Fruit fly (Drosophila melanogaster) whole organism, embryonic: Measurements from ENCODE around the gene RunxB.

Experiments used
- ATbp ChIP-seq: fragments of 200-800 bp; sonication (Bioruptor generic); optimal IDR thresholded peaks from 2 replicates; lab custom pipeline; 2017; ENCODE audit warnings: missing biosample characterization, mild to moderate bottlenecking, missing genetic modification characterization, missing genetic modification reagents
- Abd-B ChIP-seq: fragments of 200-800 bp; sonication (Bioruptor generic); optimal IDR thresholded peaks from 2 replicates; lab custom pipeline; 2018; ENCODE audit warnings: missing biosample characterization, mild to moderate bottlenecking, missing genetic modification characterization, moderate library complexity
- Antp ChIP-seq: fragments of 200-800 bp; sonication (Bioruptor generic); optimal IDR thresholded peaks from 3 replicates; lab custom pipeline; 2016; ENCODE audit warnings: missing biosample characterization, missing genetic modification characterization
- CG10959 ChIP-seq: fragments of 200-800 bp; sonication (Bioruptor generic); IDR thresholded peaks from 2 replicates; pipeline ENCODE4 v1.3.6; 2022; ENCODE audit warnings: missing biosample characterization, missing genetic modification characterization
- CG11456 ChIP-seq: fragments of 200-800 bp; sonication (Bioruptor generic); IDR thresholded peaks from 3 replicates; pipeline ENCODE4 v1.3.6; 2022; ENCODE audit warnings: missing biosample characterization, missing genetic modification characterization
- CG13296 ChIP-seq: fragments of 200-800 bp; sonication (Bioruptor generic); optimal IDR thresholded peaks from 3 replicates; lab custom pipeline; 2018; ENCODE audit warnings: missing biosample characterization, mild to moderate bottlenecking, missing genetic modification characterization
- CG13894 ChIP-seq: fragments of 200-800 bp; sonication (Bioruptor generic); optimal IDR thresholded peaks from 3 replicates; lab custom pipeline; 2018; ENCODE audit warnings: missing biosample characterization, mild to moderate bottlenecking, missing genetic modification characterization, moderate library complexity
- CG17328 ChIP-seq: fragments of 200-800 bp; sonication (Bioruptor generic); IDR thresholded peaks from 2 replicates; pipeline ENCODE4 v1.3.6; 2022; ENCODE audit warnings: missing biosample characterization, missing genetic modification characterization
- CG17361 ChIP-seq: fragments of 200-800 bp; sonication (Bioruptor generic); IDR thresholded peaks from 3 replicates; pipeline ENCODE4 v1.3.6; 2022; ENCODE audit warnings: missing biosample characterization, missing genetic modification characterization
- CG2678 ChIP-seq: fragments of 200-800 bp; sonication (Bioruptor generic); optimal IDR thresholded peaks from 3 replicates; lab custom pipeline; 2019; ENCODE audit warnings: missing biosample characterization, mild to moderate bottlenecking, missing genetic modification characterization, moderate library complexity
- CG31388 ChIP-seq: fragments of 200-800 bp; sonication (Bioruptor generic); optimal IDR thresholded peaks from 2 replicates; lab custom pipeline; 2016; ENCODE audit warnings: missing biosample characterization, missing genetic modification characterization
- CG6175 ChIP-seq: fragments of 200-800 bp; sonication (Bioruptor generic); IDR thresholded peaks from 3 replicates; pipeline ENCODE4 v1.3.6; 2022; ENCODE audit warnings: missing biosample characterization, missing genetic modification characterization
- CG7745 ChIP-seq: fragments of 200-800 bp; sonication (Bioruptor generic); optimal IDR thresholded peaks from 2 replicates; lab custom pipeline; 2018; ENCODE audit warnings: missing biosample characterization, mild to moderate bottlenecking, missing genetic modification characterization, moderate library complexity
- CG8290 ChIP-seq, 3 experiments: fragments of 200-800 bp; sonication (Bioruptor generic); optimal IDR thresholded peaks; 2 replicates each; lab custom pipeline; 2016 to 2019; ENCODE audit warnings: missing biosample characterization in 3 of 3, missing genetic modification characterization in 3 of 3, mild to moderate bottlenecking in 2 of 3, moderate library complexity in 1 of 3
- CkIIα-i1 ChIP-seq: fragments of 200-800 bp; sonication (Bioruptor generic); IDR thresholded peaks from 2 replicates; pipeline ENCODE4 v1.3.6; 2022; ENCODE audit warnings: missing biosample characterization, missing genetic modification characterization
- CrebB ChIP-seq: fragments of 200-800 bp; sonication (Bioruptor generic); optimal IDR thresholded peaks from 3 replicates; lab custom pipeline; 2018; ENCODE audit warnings: missing biosample characterization, mild to moderate bottlenecking, missing genetic modification characterization
- D19B ChIP-seq: fragments of 200-800 bp; sonication (Bioruptor generic); optimal IDR thresholded peaks from 2 replicates; lab custom pipeline; 2017; ENCODE audit warnings: missing biosample characterization, mild to moderate bottlenecking, missing genetic modification characterization
- Hr51 ChIP-seq, 2 experiments: fragments of 200-800 bp; sonication (Bioruptor generic); optimal IDR thresholded peaks; 2 replicates in 1 of 2; 3 replicates in 1 of 2; lab custom pipeline; 2016 to 2018; ENCODE audit warnings: missing biosample characterization in 2 of 2, missing genetic modification characterization in 2 of 2, mild to moderate bottlenecking in 1 of 2, moderate library complexity in 1 of 2
- Mrtf ChIP-seq: fragments of 200-800 bp; sonication (Bioruptor generic); IDR thresholded peaks from 3 replicates; pipeline ENCODE4 v1.3.6; 2022; ENCODE audit warnings: missing biosample characterization, missing genetic modification characterization
- Pdp1 ChIP-seq, 2 experiments: fragments of 200-800 bp; sonication (Bioruptor generic); optimal IDR thresholded peaks; 3 replicates each; lab custom pipeline; 2016; ENCODE audit warnings: missing biosample characterization in 2 of 2, missing genetic modification characterization in 2 of 2, mild to moderate bottlenecking in 1 of 2, moderate library complexity in 1 of 2
- Poxn ChIP-seq: fragments of 200-800 bp; sonication (Bioruptor generic); IDR thresholded peaks from 2 replicates; pipeline ENCODE4 v1.3.6; 2022; ENCODE audit warnings: missing biosample characterization, missing genetic modification characterization
- Ravus ChIP-seq: fragments of 200-800 bp; sonication (Bioruptor generic); IDR thresholded peaks from 2 replicates; pipeline ENCODE4 v1.3.6; 2022; ENCODE audit warnings: missing biosample characterization, missing genetic modification characterization
- Ssrp ChIP-seq: fragments of 200-800 bp; sonication (Bioruptor generic); optimal IDR thresholded peaks from 2 replicates; lab custom pipeline; 2018; ENCODE audit warnings: missing biosample characterization, mild to moderate bottlenecking, missing genetic modification characterization, moderate library complexity
- Trl ChIP-seq, 3 experiments: fragments of >200 bp in 2 of 3; fragments of 200-800 bp in 1 of 3; sonication (Bioruptor generic) in 1 of 3; optimal IDR thresholded peaks; 2 replicates in 1 of 3; 3 replicates in 2 of 3; lab custom pipeline; 2016 to 2017; ENCODE audit warnings: missing biosample characterization in 1 of 3, missing genetic modification characterization in 1 of 3
- amos ChIP-seq: fragments of 200-800 bp; sonication (Bioruptor generic); IDR thresholded peaks from 2 replicates; pipeline ENCODE4 v1.3.6; 2022; ENCODE audit warnings: missing biosample characterization, missing genetic modification characterization; ENCODE audit not compliant: partially characterized antibody
- aop ChIP-seq: fragments of 200-800 bp; sonication (Bioruptor generic); IDR thresholded peaks from 2 replicates; pipeline ENCODE4 v1.3.6; 2022; ENCODE audit warnings: missing biosample characterization, missing genetic modification characterization
- bigmax ChIP-seq: fragments of 200-800 bp; sonication (Bioruptor generic); optimal IDR thresholded peaks from 2 replicates; lab custom pipeline; 2018; ENCODE audit warnings: missing biosample characterization, mild to moderate bottlenecking, missing genetic modification characterization
- bsh ChIP-seq, 2 experiments: fragments of 200-800 bp; sonication (Bioruptor generic); optimal IDR thresholded peaks; 2 replicates each; lab custom pipeline; 2017 to 2018; ENCODE audit warnings: mild to moderate bottlenecking in 2 of 2, missing biosample characterization in 2 of 2, missing genetic modification characterization in 2 of 2, moderate library complexity in 1 of 2
- chinmo ChIP-seq: fragments of 200-800 bp; sonication (Bioruptor generic); IDR thresholded peaks from 4 replicates; pipeline ENCODE4 v1.3.6; 2022; ENCODE audit warnings: missing biosample characterization, missing genetic modification characterization; ENCODE audit not compliant: partially characterized antibody
- danr ChIP-seq: fragments of 200-800 bp; sonication (Bioruptor generic); IDR thresholded peaks from 2 replicates; pipeline ENCODE4 v1.3.6; 2022; ENCODE audit warnings: missing biosample characterization, missing genetic modification characterization
- dmrt11E ChIP-seq: fragments of 200-800 bp; sonication (Bioruptor generic); optimal IDR thresholded peaks from 3 replicates; lab custom pipeline; 2018; ENCODE audit warnings: missing biosample characterization, mild to moderate bottlenecking, missing genetic modification characterization, moderate library complexity
- gfzf ChIP-seq: fragments of 200-800 bp; sonication (Bioruptor generic); optimal IDR thresholded peaks from 2 replicates; lab custom pipeline; 2016; ENCODE audit warnings: missing biosample characterization, mild to moderate bottlenecking, missing genetic modification characterization, moderate library complexity
- grau ChIP-seq: fragments of 200-800 bp; optimal IDR thresholded peaks from 3 replicates; lab custom pipeline; 2019; ENCODE audit warnings: missing biosample characterization, mild to moderate bottlenecking, missing genetic modification characterization, moderate library complexity
- gt ChIP-seq: fragments of 200-800 bp; sonication (Bioruptor generic); IDR thresholded peaks from 2 replicates; pipeline ENCODE4 v1.3.6; 2022; ENCODE audit warnings: missing biosample characterization, missing genetic modification characterization
- her ChIP-seq: fragments of 200-800 bp; sonication (Bioruptor generic); optimal IDR thresholded peaks from 2 replicates; lab custom pipeline; 2016; ENCODE audit warnings: missing biosample characterization, missing genetic modification characterization
- inv ChIP-seq: fragments of 200-800 bp; sonication (Bioruptor generic); IDR thresholded peaks from 2 replicates; pipeline ENCODE4 v1.3.6; 2022; ENCODE audit warnings: missing biosample characterization, missing genetic modification characterization; ENCODE audit not compliant: partially characterized antibody
- jigr1 ChIP-seq: fragments of 200-800 bp; sonication (Bioruptor generic); IDR thresholded peaks from 3 replicates; pipeline ENCODE4 v1.3.6; 2022; ENCODE audit warnings: missing biosample characterization, missing genetic modification characterization
- lab ChIP-seq: fragments of 200-800 bp; sonication (Bioruptor generic); optimal IDR thresholded peaks from 3 replicates; lab custom pipeline; 2017; ENCODE audit warnings: missing biosample characterization, missing genetic modification characterization, mild to moderate bottlenecking, moderate library complexity, missing genetic modification reagents
- org-1 ChIP-seq: fragments of 200-800 bp; sonication (Bioruptor generic); optimal IDR thresholded peaks from 2 replicates; lab custom pipeline; 2017; ENCODE audit warnings: missing biosample characterization, missing genetic modification characterization
- p53 ChIP-seq: fragments of 200-800 bp; sonication (Bioruptor generic); optimal IDR thresholded peaks from 2 replicates; lab custom pipeline; 2016; ENCODE audit warnings: missing biosample characterization, missing genetic modification characterization
- pan ChIP-seq, 4 experiments: fragments of >200 bp in 3 of 4; fragments of 200-800 bp in 1 of 4; sonication (Bioruptor generic) in 1 of 4; optimal IDR thresholded peaks in 3 of 4; IDR thresholded peaks in 1 of 4; 2 replicates each; pipeline versions ENCODE4 v1.3.6 to Lab custom; 2017 to 2022; ENCODE audit warnings: missing biosample characterization in 2 of 4, missing genetic modification characterization in 2 of 4, mixed read lengths in 1 of 4
- ro ChIP-seq: fragments of 200-800 bp; sonication (Bioruptor generic); IDR thresholded peaks from 2 replicates; pipeline ENCODE4 v1.3.6; 2022; ENCODE audit warnings: missing biosample characterization, missing genetic modification characterization
- run ChIP-seq: fragments of 200-800 bp; sonication (Bioruptor generic); optimal IDR thresholded peaks from 3 replicates; lab custom pipeline; 2018; ENCODE audit warnings: missing biosample characterization, mild to moderate bottlenecking, missing genetic modification characterization
- slbo ChIP-seq: fragments of 200-800 bp; sonication (Bioruptor generic); IDR thresholded peaks from 2 replicates; pipeline ENCODE4 v1.3.6; 2022; ENCODE audit warnings: missing biosample characterization, missing genetic modification characterization
- sr ChIP-seq: fragments of 200-800 bp; sonication (Bioruptor generic); IDR thresholded peaks from 3 replicates; pipeline ENCODE4 v1.3.6; 2022; ENCODE audit warnings: missing biosample characterization, missing genetic modification characterization
- ssp ChIP-seq: fragments of 200-800 bp; sonication (Bioruptor generic); IDR thresholded peaks from 2 replicates; pipeline ENCODE4 v1.3.6; 2022; ENCODE audit warnings: missing biosample characterization, missing genetic modification characterization
- sug ChIP-seq: fragments of 200-800 bp; optimal IDR thresholded peaks from 2 replicates; lab custom pipeline; 2019; ENCODE audit warnings: missing biosample characterization, mild to moderate bottlenecking, missing genetic modification characterization, moderate library complexity
- vvl ChIP-seq: fragments of 200-800 bp; sonication (Bioruptor generic); IDR thresholded peaks from 2 replicates; pipeline ENCODE4 v1.3.6; 2022; ENCODE audit warnings: missing biosample characterization, missing genetic modification characterization
- yki ChIP-seq: fragments of >200 bp; optimal IDR thresholded peaks from 3 replicates; lab custom pipeline; 2018

RunxB gene

DNA sequence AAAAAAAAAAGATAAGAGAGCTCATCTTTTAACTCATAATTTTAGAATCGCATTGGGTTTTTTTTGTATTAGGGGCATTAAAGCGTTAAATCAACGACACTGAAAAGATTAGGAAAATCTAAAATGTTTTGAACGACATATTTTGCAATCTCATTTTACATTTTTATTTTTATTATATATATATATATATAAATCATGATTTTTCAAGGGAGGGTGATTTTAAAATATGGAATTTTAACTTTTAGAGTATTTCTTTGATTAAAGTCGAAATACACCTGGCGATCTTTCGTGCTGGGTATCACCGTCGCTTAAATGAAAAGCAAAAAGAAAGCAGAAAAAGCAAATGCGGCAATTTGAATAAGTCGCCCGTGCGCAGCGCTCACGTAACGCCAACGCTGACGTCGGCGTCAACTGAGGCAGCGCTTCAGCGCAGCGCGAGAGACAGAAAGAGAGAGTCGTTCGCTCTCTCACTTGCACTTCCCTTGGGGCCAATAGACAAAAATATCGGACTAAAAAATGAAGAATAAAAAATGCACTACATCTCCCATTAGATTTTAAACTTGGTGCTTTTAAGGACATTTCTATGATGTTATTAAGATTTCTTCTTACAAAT, 48.8 kb upstream of the RunxB start:
- TF ChIP-seq D19B: peak; percentile 55
- TF ChIP-seq yki (lab: Kevin White, UChicago): no peak
- peak in 1 of 2 experiments; percentile 85 for TF ChIP-seq Pdp1 (GFP tag; optimal IDR thresholded peaks at IDR 0.05; lab: Kevin White, UChicago)
- TF ChIP-seq ATbp (GFP tag; lab: Kevin White, UChicago): no peak
- TF ChIP-seq aop (GFP tag; lab: Robert Waterston, UW): no peak
- TF ChIP-seq CG2678 (tag; lab: Kevin White, UChicago): no peak
- TF ChIP-seq chinmo (GFP tag; lab: Robert Waterston, UW): 0 out of 4 replicates have a peak, but pooled peaks have one; percentile 28
- no peak for TF ChIP-seq Antp (GFP tag; lab: Kevin White, UChicago)
- TF ChIP-seq sr (GFP tag; lab: Robert Waterston, UW): no peak
- no peak for TF ChIP-seq CG13296 (GFP tag; lab: Kevin White, UChicago)
- no peak for TF ChIP-seq CG17328 (GFP tag; lab: Robert Waterston, UW)
- TF ChIP-seq vvl (GFP tag; lab: Robert Waterston, UW): peak; percentile 22; the same call in 1 of the 2 replicates
- TF ChIP-seq CG8290 (GFP tag; optimal IDR thresholded peaks at IDR 0.05; lab: Kevin White, UChicago): no peak
- no peak for TF ChIP-seq CG8290 (tag; optimal IDR thresholded peaks at IDR 0.05; lab: Kevin White, UChicago)
- TF ChIP-seq gt (GFP tag; lab: Robert Waterston, UW): no peak
- no peak for TF ChIP-seq bigmax
- no peak for TF ChIP-seq run (tag; lab: Kevin White, UChicago)
- no peak for TF ChIP-seq dmrt11E (tag; lab: Kevin White, UChicago)
- TF ChIP-seq Ssrp (tag; lab: Kevin White, UChicago): peak; percentile 33
- no peak for TF ChIP-seq CG31388
- TF ChIP-seq CrebB (tag; lab: Kevin White, UChicago): no peak
- no peak for TF ChIP-seq CG11456
- no peak for TF ChIP-seq her (GFP tag; lab: Kevin White, UChicago)
- no peak for TF ChIP-seq danr (GFP tag; lab: Robert Waterston, UW)
- TF ChIP-seq Mrtf (GFP tag; lab: Robert Waterston, UW): no peak
- no peak for TF ChIP-seq CG7745 (tag; lab: Kevin White, UChicago)
- TF ChIP-seq Trl (optimal IDR thresholded peaks at IDR 0.05; lab: Kevin White, UChicago): peak; percentile 2 to 15
- no peak for TF ChIP-seq Trl (GFP tag; optimal IDR thresholded peaks at IDR 0.05; lab: Kevin White, UChicago)
- TF ChIP-seq pan (optimal IDR thresholded peaks at IDR 0.05; lab: Kevin White, UChicago): no peak
- TF ChIP-seq pan (GFP tag; optimal IDR thresholded peaks at IDR 0.05 in 1 of 2, IDR thresholded peaks at IDR 0.05 in 1 of 2): no peak
- no peak for TF ChIP-seq ro (GFP tag; lab: Robert Waterston, UW)
- peak; percentile 3 for TF ChIP-seq Abd-B (GFP tag; lab: Kevin White, UChicago)
- TF ChIP-seq CG10959 (GFP tag; lab: Robert Waterston, UW): no peak
- no peak for TF ChIP-seq CG6175 (GFP tag; lab: Robert Waterston, UW)
- no peak for TF ChIP-seq p53 (GFP tag; lab: Kevin White, UChicago)
- TF ChIP-seq CG17361: no peak
- no peak for TF ChIP-seq CkIIα-i1 (GFP tag; lab: Robert Waterston, UW)
- no peak for TF ChIP-seq inv (GFP tag; lab: Robert Waterston, UW)
- no peak for TF ChIP-seq slbo
- no peak for TF ChIP-seq amos (GFP tag; lab: Robert Waterston, UW)
- no peak for TF ChIP-seq gfzf (GFP tag; lab: Kevin White, UChicago)
- no peak for TF ChIP-seq jigr1 (GFP tag; lab: Robert Waterston, UW)
- no peak for TF ChIP-seq org-1
- TF ChIP-seq ssp (GFP tag; lab: Robert Waterston, UW): no peak
- no peak for TF ChIP-seq sug (tag; lab: Kevin White, UChicago)
- TF ChIP-seq bsh (GFP tag; optimal IDR thresholded peaks at IDR 0.05; lab: Kevin White, UChicago): peak in 1 of 2 experiments; percentile 10
- no peak for TF ChIP-seq Hr51 (GFP tag; optimal IDR thresholded peaks at IDR 0.05; lab: Kevin White, UChicago)
- TF ChIP-seq CG13894: no peak
- no peak for TF ChIP-seq Poxn
- no peak for TF ChIP-seq lab
- peak; percentile 10 for TF ChIP-seq grau (tag; lab: Kevin White, UChicago)
- TF ChIP-seq Ravus (GFP tag; lab: Robert Waterston, UW): no peak
